Worm (Caenorhabditis elegans): ENCODE results near the gene clec-170.

- no peak for TF ChIP-seq him-1 (tag; optimal IDR thresholded peaks at IDR 0.05)
- no peak for TF ChIP-seq W03F9.2 (tag; optimal IDR thresholded peaks at IDR 0.05)
- no peak for TF ChIP-seq dao-5 (tag; optimal IDR thresholded peaks at IDR 0.05)
These were observed 38.0 kb upstream of the clec-170 start, which contains the start of gene W09G12.7 for ce11 chrIV:1228675-1229130.

Data from whole organism, L4/young adult.